Worm (Caenorhabditis elegans) whole organism, L3 larva: ENCODE results near the gene gln-5.

Source experiments
- aly-2 ChIP-seq: fragments of 150-350 bp; optimal IDR thresholded peaks from 2 replicates; lab custom pipeline; 2014; ENCODE audit warnings: missing biosample characterization, missing genetic modification characterization
- ama-1 ChIP-seq: fragments of 150-350 bp; optimal IDR thresholded peaks from 2 replicates; lab custom pipeline; 2018
- ceh-28 ChIP-seq: fragments of 150-350 bp; optimal IDR thresholded peaks from 2 replicates; lab custom pipeline; 2014; ENCODE audit warnings: missing biosample characterization, missing genetic modification reagents, missing genetic modification characterization
- ceh-82 ChIP-seq: fragments of 150-350 bp; optimal IDR thresholded peaks from 2 replicates; lab custom pipeline; 2014; ENCODE audit warnings: missing biosample characterization, missing genetic modification characterization
- ceh-9 ChIP-seq: sonication (generic microtip); optimal IDR thresholded peaks from 2 replicates; lab custom pipeline; 2018; ENCODE audit warnings: missing biosample characterization, missing genetic modification characterization
- daf-12 ChIP-seq: fragments of 150-350 bp; optimal IDR thresholded peaks from 2 replicates; lab custom pipeline; 2014; ENCODE audit warnings: missing biosample characterization, missing genetic modification reagents, missing genetic modification characterization
- egl-27 ChIP-seq: sonication (generic microtip); optimal IDR thresholded peaks from 4 replicates; lab custom pipeline; 2017; ENCODE audit warnings: missing biosample characterization, missing genetic modification reagents, missing genetic modification characterization
- elt-1 ChIP-seq: fragments of 150-350 bp; optimal IDR thresholded peaks from 2 replicates; lab custom pipeline; 2014; ENCODE audit warnings: missing biosample characterization, missing genetic modification characterization
- elt-2 ChIP-seq: sonication (generic microtip); optimal IDR thresholded peaks from 2 replicates; lab custom pipeline; 2016; ENCODE audit warnings: missing genetic modification reagents, mild to moderate bottlenecking, missing genetic modification characterization, missing compliant biosample characterization
- elt-3 ChIP-seq, 3 experiments: fragments of 150-350 bp in 1 of 3; sonication (generic microtip) in 2 of 3; optimal IDR thresholded peaks; 2 replicates in 2 of 3; 4 replicates in 1 of 3; lab custom pipeline; 2014 to 2017; ENCODE audit warnings: missing biosample characterization in 3 of 3, missing genetic modification characterization in 3 of 3
- eor-1 ChIP-seq, 2 experiments: fragments of 150-350 bp; optimal IDR thresholded peaks; 2 replicates each; lab custom pipeline; 2014 to 2018; ENCODE audit warnings: missing biosample characterization in 2 of 2, missing genetic modification characterization in 2 of 2
- fkh-2 ChIP-seq: fragments of 150-350 bp; optimal IDR thresholded peaks from 2 replicates; lab custom pipeline; 2014; ENCODE audit warnings: missing biosample characterization, missing genetic modification reagents, missing genetic modification characterization
- fos-1 ChIP-seq: fragments of 150-350 bp; optimal IDR thresholded peaks from 2 replicates; lab custom pipeline; 2014; ENCODE audit warnings: missing biosample characterization, missing genetic modification characterization
- jun-1 ChIP-seq: fragments of 150-350 bp; optimal IDR thresholded peaks from 2 replicates; lab custom pipeline; 2014; ENCODE audit warnings: missing biosample characterization, missing genetic modification reagents, missing genetic modification characterization
- lin-15B ChIP-seq: fragments of 150-350 bp; optimal IDR thresholded peaks from 2 replicates; lab custom pipeline; 2014; ENCODE audit warnings: missing biosample characterization, missing genetic modification characterization
- lin-39 ChIP-seq: fragments of 150-350 bp; optimal IDR thresholded peaks from 2 replicates; lab custom pipeline; 2018; ENCODE audit warnings: missing biosample characterization, missing genetic modification reagents, missing genetic modification characterization
- lsy-12 ChIP-seq: sonication (generic microtip); optimal IDR thresholded peaks from 2 replicates; lab custom pipeline; 2016; ENCODE audit warnings: mild to moderate bottlenecking, missing genetic modification characterization, missing compliant biosample characterization
- mdl-1 ChIP-seq: fragments of 150-350 bp; optimal IDR thresholded peaks from 2 replicates; lab custom pipeline; 2014; ENCODE audit warnings: missing biosample characterization, missing genetic modification characterization
- mml-1 ChIP-seq: fragments of 150-350 bp; sonication (generic microtip); optimal IDR thresholded peaks from 3 replicates; lab custom pipeline; 2014; ENCODE audit warnings: missing biosample characterization, missing genetic modification characterization
- nfya-1 ChIP-seq: sonication (generic microtip); optimal IDR thresholded peaks from 2 replicates; lab custom pipeline; 2017; ENCODE audit warnings: missing genetic modification characterization, mild to moderate bottlenecking, missing compliant biosample characterization, antibody characterized with exemption, moderate library complexity; ENCODE audit not compliant: insufficient read depth
- nhr-11 ChIP-seq: fragments of 150-350 bp; optimal IDR thresholded peaks from 2 replicates; lab custom pipeline; 2014; ENCODE audit warnings: missing biosample characterization, missing genetic modification characterization
- nhr-12 ChIP-seq: fragments of 150-350 bp; optimal IDR thresholded peaks from 2 replicates; lab custom pipeline; 2014; ENCODE audit warnings: missing biosample characterization, missing genetic modification characterization
- nhr-23 ChIP-seq: fragments of 150-350 bp; optimal IDR thresholded peaks from 2 replicates; lab custom pipeline; 2014; ENCODE audit warnings: missing biosample characterization, missing genetic modification reagents, missing genetic modification characterization
- nhr-237 ChIP-seq: fragments of 150-350 bp; optimal IDR thresholded peaks from 2 replicates; lab custom pipeline; 2014; ENCODE audit warnings: missing biosample characterization, missing genetic modification characterization
- nhr-43 ChIP-seq: sonication (generic microtip); optimal IDR thresholded peaks from 2 replicates; lab custom pipeline; 2016; ENCODE audit warnings: mild to moderate bottlenecking, missing genetic modification characterization, missing compliant biosample characterization; ENCODE audit not compliant: poor library complexity, severe bottlenecking
- nhr-76 ChIP-seq: fragments of 150-350 bp; sonication (generic microtip); optimal IDR thresholded peaks from 5 replicates; lab custom pipeline; 2014; ENCODE audit warnings: missing biosample characterization, missing genetic modification characterization
- nhr-77 ChIP-seq: fragments of 150-350 bp; optimal IDR thresholded peaks from 2 replicates; lab custom pipeline; 2014; ENCODE audit warnings: missing biosample characterization, missing genetic modification characterization
- pqm-1 ChIP-seq: fragments of 150-350 bp; optimal IDR thresholded peaks from 2 replicates; lab custom pipeline; 2017; ENCODE audit warnings: missing biosample characterization, missing genetic modification characterization, inconsistent platforms
- sea-2 ChIP-seq: fragments of 150-350 bp; sonication (generic microtip); optimal IDR thresholded peaks from 4 replicates; lab custom pipeline; 2014; ENCODE audit warnings: missing biosample characterization, missing genetic modification reagents, missing genetic modification characterization
- skn-1 ChIP-seq: fragments of 150-350 bp; optimal IDR thresholded peaks from 2 replicates; lab custom pipeline; 2014; ENCODE audit warnings: missing biosample characterization, missing genetic modification characterization
- snpc-4 ChIP-seq: fragments of 150-350 bp; optimal IDR thresholded peaks from 2 replicates; lab custom pipeline; 2014; ENCODE audit warnings: missing biosample characterization, missing genetic modification characterization
- tbx-2 ChIP-seq: sonication (generic microtip); optimal IDR thresholded peaks from 2 replicates; lab custom pipeline; 2016; ENCODE audit warnings: mild to moderate bottlenecking, missing genetic modification characterization, missing compliant biosample characterization
- unc-39 ChIP-seq: sonication (generic microtip); optimal IDR thresholded peaks from 4 replicates; lab custom pipeline; 2017; ENCODE audit warnings: missing biosample characterization, missing genetic modification characterization
- unc-62 ChIP-seq: fragments of 150-350 bp; sonication (generic microtip); optimal IDR thresholded peaks from 4 replicates; lab custom pipeline; 2014; ENCODE audit warnings: missing biosample characterization, missing genetic modification reagents, missing genetic modification characterization
- zag-1 ChIP-seq: fragments of 150-350 bp; optimal IDR thresholded peaks from 2 replicates; lab custom pipeline; 2014; ENCODE audit warnings: missing biosample characterization, missing genetic modification characterization
- ztf-11 ChIP-seq: fragments of 150-350 bp; optimal IDR thresholded peaks from 2 replicates; lab custom pipeline; 2014; ENCODE audit warnings: missing biosample characterization, missing genetic modification characterization

gln-5 gene

ce11 chrIV:17273602-17274110 lies at the start of gene gln-5:
gln-5 (minus strand) TSS chrIV:17273652.
- no peak for TF ChIP-seq lin-39 (tag; lab: Kevin White, UChicago)

ce11 chrIV:17320445-17320844 lies 47.0 kb upstream of the gln-5 start, which contains the start of gene C49C3.4:
C49C3.4 (plus strand) TSS chrIV:17320795.
- TF ChIP-seq pqm-1 (tag; lab: Kevin White, UChicago): peak; percentile 20
- no peak for TF ChIP-seq nhr-77 (tag; lab: Kevin White, UChicago)
- TF ChIP-seq elt-2 (tag; lab: Kevin White, UChicago): peak; percentile 70

DNA sequence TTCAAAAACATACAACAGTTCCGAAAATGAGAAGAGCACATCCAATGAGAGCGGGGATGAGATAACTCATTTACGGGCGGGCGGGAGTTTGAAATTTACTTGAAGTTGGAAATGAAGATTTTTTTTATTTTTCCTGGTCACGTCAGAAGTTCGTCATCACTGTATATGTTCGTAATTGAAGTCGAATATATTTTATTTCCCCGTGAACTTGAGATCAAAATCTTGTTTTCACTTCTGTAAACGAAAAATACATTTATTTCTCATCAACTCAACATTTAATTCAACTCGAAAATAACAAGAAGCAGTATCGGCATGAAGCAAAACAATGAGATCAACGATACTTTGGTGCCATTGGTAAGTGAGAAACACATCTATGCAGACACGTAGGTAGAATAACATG lies 42.9 kb upstream of the gln-5 start, which contains the start of gene C49C3.20:
TSS of gene C49C3.20 (minus strand) at position 101 of the 400 bp plus-strand sequence.
- no peak for TF ChIP-seq elt-3 (tag; optimal IDR thresholded peaks at IDR 0.05; lab: Kevin White, UChicago)
- no peak for TF ChIP-seq unc-39 (tag; lab: Kevin White, UChicago)
- no peak for TF ChIP-seq aly-2 (tag; lab: Kevin White, UChicago)
- TF ChIP-seq egl-27: no peak
- no peak for TF ChIP-seq zag-1 (tag; lab: Kevin White, UChicago)
- TF ChIP-seq nhr-23 (tag; lab: Kevin White, UChicago): no peak
- TF ChIP-seq ceh-82 (tag; lab: Kevin White, UChicago): no peak
- TF ChIP-seq daf-12: no peak
- TF ChIP-seq lin-39 (tag; lab: Kevin White, UChicago): no peak

ce11 chrIV:17311842-17312241 lies 38.4 kb upstream of the gln-5 start, which contains the start of gene snf-9:
snf-9 (plus strand) TSS chrIV:17312142.
- no peak for TF ChIP-seq ztf-11
- TF ChIP-seq elt-1: no peak
- TF ChIP-seq ama-1: no peak
- no peak for TF ChIP-seq mdl-1 (tag; lab: Kevin White, UChicago)
- no peak for TF ChIP-seq ceh-9 (tag; lab: Kevin White, UChicago)
- TF ChIP-seq unc-39 (tag; lab: Kevin White, UChicago): no peak
- no peak for TF ChIP-seq jun-1 (tag; lab: Kevin White, UChicago)
- no peak for TF ChIP-seq tbx-2 (tag; lab: Kevin White, UChicago)
- TF ChIP-seq daf-12: no peak
- no peak for TF ChIP-seq eor-1 (tag; optimal IDR thresholded peaks at IDR 0.05; lab: Kevin White, UChicago)
- no peak for TF ChIP-seq pqm-1 (tag; lab: Kevin White, UChicago)
- no peak for TF ChIP-seq nhr-12 (tag; lab: Kevin White, UChicago)
- TF ChIP-seq nhr-76 (tag; lab: Kevin White, UChicago): no peak
- TF ChIP-seq nhr-237 (tag; lab: Kevin White, UChicago): no peak
- TF ChIP-seq mml-1 (tag; lab: Kevin White, UChicago): no peak
- TF ChIP-seq egl-27: no peak
- no peak for TF ChIP-seq fkh-2 (tag; lab: Kevin White, UChicago)

DNA sequence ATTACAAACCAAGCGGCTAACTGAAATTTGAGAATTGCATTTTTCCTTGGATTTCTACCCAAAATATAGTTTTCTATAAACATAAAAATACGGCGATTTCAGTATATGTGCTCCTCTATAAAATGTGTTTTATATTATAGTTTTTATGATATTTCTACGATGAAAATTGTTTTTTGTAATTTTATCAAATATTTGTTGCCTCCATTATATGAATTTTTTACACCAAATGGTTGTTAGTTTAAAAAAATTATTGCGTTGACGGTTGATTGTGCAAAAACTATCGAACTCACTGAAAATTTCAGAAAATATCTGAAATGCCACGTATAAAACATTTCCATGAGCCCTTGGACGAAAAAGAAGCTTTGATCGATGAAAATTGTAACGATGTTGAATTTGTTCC lies 34.8 kb upstream of the gln-5 start, which contains the start of gene T28F3.9:
TSS of gene T28F3.9 (plus strand) at position 301 of the 400 bp plus-strand sequence.
- TF ChIP-seq eor-1 (tag; optimal IDR thresholded peaks at IDR 0.05; lab: Kevin White, UChicago): no peak
- TF ChIP-seq aly-2 (tag; lab: Kevin White, UChicago): no peak
- TF ChIP-seq ztf-11: no peak
- TF ChIP-seq, all 47 proteins: peak for 0

ce11 chrIV:17307223-17307622 lies 33.8 kb upstream of the gln-5 start, which contains the start of gene T28F3.8:
T28F3.8 (minus strand) TSS chrIV:17307323.
- TF ChIP-seq elt-2 (tag; lab: Kevin White, UChicago): peak; percentile 26

- TF ChIP-seq unc-62 (GFP tag; lab: Kevin White, UChicago): no peak
- TF ChIP-seq snpc-4: no peak
- no peak for TF ChIP-seq sea-2 (GFP tag; lab: Kevin White, UChicago)
- TF ChIP-seq nhr-43 (tag; lab: Kevin White, UChicago): no peak
- TF ChIP-seq zag-1 (tag; lab: Kevin White, UChicago): no peak
- TF ChIP-seq fkh-2 (tag; lab: Kevin White, UChicago): no peak
- no peak for TF ChIP-seq elt-1
- no peak for TF ChIP-seq lsy-12 (tag; lab: Kevin White, UChicago)
- no peak for TF ChIP-seq pqm-1 (tag; lab: Kevin White, UChicago)
- no peak for TF ChIP-seq nfya-1 (tag; lab: Kevin White, UChicago)
- no peak for TF ChIP-seq nhr-76 (tag; lab: Kevin White, UChicago)
- no peak for TF ChIP-seq fos-1 (tag; lab: Kevin White, UChicago)
- TF ChIP-seq skn-1 (tag; lab: Kevin White, UChicago): no peak
- TF ChIP-seq elt-3 (tag; optimal IDR thresholded peaks at IDR 0.05; lab: Kevin White, UChicago): no peak
- TF ChIP-seq lin-15B (tag; lab: Kevin White, UChicago): no peak
- TF ChIP-seq ceh-28 (tag; lab: Kevin White, UChicago): no peak
- TF ChIP-seq nhr-237 (tag; lab: Kevin White, UChicago): no peak
- TF ChIP-seq nhr-11 (tag; lab: Kevin White, UChicago): no peak
- no peak for TF ChIP-seq egl-27
- TF ChIP-seq daf-12: no peak
These were observed 28.5 kb upstream of the gln-5 start, which contains the start of gene ifta-2 for ce11 chrIV:17301933-17302332. ifta-2 (minus strand) TSS chrIV:17302033.
